Fruit fly (Drosophila melanogaster): ENCODE measurements around the gene CG32793.

DNA sequence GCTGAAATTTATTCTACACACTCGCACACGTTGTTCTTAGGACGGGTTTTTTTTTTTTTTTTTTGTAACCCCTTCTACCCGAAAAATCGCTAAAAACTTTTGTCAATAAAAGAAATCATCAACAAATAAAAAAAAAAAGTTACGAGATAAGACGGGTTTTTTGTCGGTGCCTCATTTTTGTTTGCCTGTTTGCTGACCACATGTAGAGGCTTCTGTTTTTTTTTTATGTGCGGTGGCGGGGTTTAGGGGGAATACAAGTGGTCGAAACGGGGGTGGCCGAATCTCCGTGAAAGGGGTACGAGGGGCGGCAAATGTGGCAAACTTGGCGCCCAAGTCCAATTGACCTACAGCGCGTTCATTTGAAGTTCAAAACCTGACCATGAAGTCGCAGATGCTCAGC is 11.0 kb upstream of the CG32793 start:
- TF ChIP-seq net (GFP tag; optimal IDR thresholded peaks at IDR 0.05) (no peak), pdm3 (GFP tag; optimal IDR thresholded peaks at IDR 0.05) (no peak), CG32006 (GFP tag; optimal IDR thresholded peaks at IDR 0.05) (no peak), esn (GFP tag; optimal IDR thresholded peaks at IDR 0.05) (no peak), Lpt (GFP tag; optimal IDR thresholded peaks at IDR 0.05) (no peak)
